Fruit fly (Drosophila melanogaster): Measurements from ENCODE around the gene RpS17.

- TF ChIP-seq h (optimal IDR thresholded peaks at IDR 0.05) (no peak), psq (optimal IDR thresholded peaks at IDR 0.05) (no peak), ttk (optimal IDR thresholded peaks at IDR 0.05) (no peak), Sin3A (optimal IDR thresholded peaks at IDR 0.05) (no peak), Myc (optimal IDR thresholded peaks at IDR 0.05) (no peak), insv (optimal IDR thresholded peaks at IDR 0.05) (no peak)
Measured at dm6 chr3L:9447239-9447777, 17.7 kb upstream of the RpS17 start.

All from Kc167 (cell line).